Worm (Caenorhabditis elegans): ENCODE data around the gene col-162.

col-162 gene

DNA sequence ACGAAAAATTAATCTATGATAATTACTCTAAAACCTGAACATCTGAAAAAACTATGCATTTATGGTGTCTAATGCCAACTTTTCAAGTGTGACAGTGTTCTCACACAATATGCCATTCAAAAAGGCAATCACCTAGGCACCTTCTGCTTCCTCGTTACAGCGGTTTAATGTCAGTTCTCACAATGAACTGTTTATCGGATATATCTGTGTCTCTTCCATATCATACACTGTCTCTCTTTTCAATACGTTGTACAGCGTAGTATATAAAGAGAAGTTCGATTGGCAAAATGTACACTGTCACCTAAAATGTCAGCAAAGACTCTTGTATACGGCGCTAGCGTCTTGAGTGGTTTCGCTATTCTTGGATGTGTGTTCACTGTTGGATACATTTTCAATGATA lies at the start of gene col-162:
Gene col-162 (plus strand): TSS at position 301 of the 400 bp plus-strand sequence.
- TF ChIP-seq blmp-1 (tag; optimal IDR thresholded peaks at IDR 0.05; ENCODE audit: insufficient read depth) (no peak), crh-2 (tag; optimal IDR thresholded peaks at IDR 0.05) (no peak)

DNA sequence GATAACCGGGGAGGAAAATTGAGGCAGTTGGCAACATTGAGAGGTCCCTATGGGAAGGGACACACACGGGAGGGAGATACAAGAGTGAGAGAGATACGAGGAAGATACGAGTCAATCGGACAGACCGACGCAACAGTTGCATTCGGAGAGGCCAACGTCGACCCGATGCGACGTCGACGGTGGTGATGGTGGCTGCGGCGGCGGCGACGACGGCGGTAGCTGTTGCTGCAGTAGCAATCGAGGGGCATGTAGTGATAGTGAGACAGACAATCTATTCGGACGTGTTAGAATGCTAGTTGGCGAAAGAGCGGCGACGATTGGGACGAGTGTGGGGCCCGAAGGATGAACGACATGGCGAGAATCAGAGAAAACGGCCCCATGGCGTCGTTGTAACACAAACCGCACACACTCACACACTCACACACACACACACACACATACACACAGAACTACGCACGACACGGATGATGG lies 48.4 kb upstream of the col-162 start:
- TF ChIP-seq elt-3 (tag; optimal IDR thresholded peaks at IDR 0.05): no peak
- peak; percentile 72 for TF ChIP-seq F13H6.1 (tag; optimal IDR thresholded peaks at IDR 0.05)
- no peak for TF ChIP-seq nhr-23 (tag; optimal IDR thresholded peaks at IDR 0.05)
- TF ChIP-seq fos-1 (tag; optimal IDR thresholded peaks at IDR 0.05): no peak
- no peak for TF ChIP-seq unc-39 (tag; optimal IDR thresholded peaks at IDR 0.05)
- peak; percentile 2 for TF ChIP-seq sma-9 (GFP tag; optimal IDR thresholded peaks at IDR 0.05)
- no peak for TF ChIP-seq sma-9 (tag; optimal IDR thresholded peaks at IDR 0.05)
- TF ChIP-seq C34F6.9 (tag; optimal IDR thresholded peaks at IDR 0.05): peak; percentile 31
- peak; percentile 5 for TF ChIP-seq sma-3 (GFP tag; optimal IDR thresholded peaks at IDR 0.05)
- no peak for TF ChIP-seq lin-13 (GFP tag; optimal IDR thresholded peaks at IDR 0.05)
- TF ChIP-seq ama-1 (optimal IDR thresholded peaks at IDR 0.05): no peak
- TF ChIP-seq lsy-2 (tag; optimal IDR thresholded peaks at IDR 0.05): peak in 1 of 2 experiments; percentile 13
- peak; percentile 56 for TF ChIP-seq Y55F3AM.14 (GFP tag; optimal IDR thresholded peaks at IDR 0.05)
- TF ChIP-seq nhr-129 (tag; optimal IDR thresholded peaks at IDR 0.05): peak; percentile 28

DNA sequence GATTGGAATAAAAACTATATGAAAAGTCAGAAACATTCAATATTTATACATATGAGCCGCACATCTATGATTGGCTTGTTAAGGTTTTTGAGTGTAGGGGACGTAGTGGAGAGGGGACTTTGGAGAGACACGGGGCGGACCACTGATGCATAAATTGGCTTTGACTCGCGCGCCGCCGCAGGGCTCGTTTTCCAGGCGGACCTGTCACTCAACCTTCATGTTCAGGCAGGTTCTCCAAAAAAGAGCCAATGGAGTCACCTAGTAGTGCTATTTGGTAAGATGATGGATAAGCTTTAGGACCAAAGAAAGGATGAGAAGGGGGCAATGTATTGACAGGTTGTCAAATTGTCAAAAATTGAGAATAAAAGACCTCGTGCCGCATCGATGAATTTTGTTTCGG lies 46.8 kb upstream of the col-162 start:
- TF ChIP-seq fos-1 (tag; optimal IDR thresholded peaks at IDR 0.05) (no peak), R02D3.7 (tag; optimal IDR thresholded peaks at IDR 0.05) (no peak)

ce11 chrV:13396426-13396825 lies 45.3 kb upstream of the col-162 start:
- peak; percentile 17 for TF ChIP-seq nhr-129 (tag; optimal IDR thresholded peaks at IDR 0.05)
- peak; percentile 48 for TF ChIP-seq zag-1 (tag; optimal IDR thresholded peaks at IDR 0.05)
- TF ChIP-seq nhr-237 (tag; optimal IDR thresholded peaks at IDR 0.05): no peak
- no peak for TF ChIP-seq lin-13 (GFP tag; optimal IDR thresholded peaks at IDR 0.05)
- TF ChIP-seq Y55F3AM.14 (GFP tag; optimal IDR thresholded peaks at IDR 0.05): peak; percentile 39

ce11 chrV:13401669-13402068 lies 40.1 kb upstream of the col-162 start:
- TF ChIP-seq nhr-10 (tag; optimal IDR thresholded peaks at IDR 0.05): no peak
- TF ChIP-seq mdl-1 (tag; optimal IDR thresholded peaks at IDR 0.05): no peak
- TF ChIP-seq dmd-4 (tag; optimal IDR thresholded peaks at IDR 0.05): no peak
- TF ChIP-seq blmp-1 (tag; optimal IDR thresholded peaks at IDR 0.05; ENCODE audit: insufficient read depth): no peak
- TF ChIP-seq C34F6.9 (tag; optimal IDR thresholded peaks at IDR 0.05): no peak
- TF ChIP-seq F13H6.1 (tag; optimal IDR thresholded peaks at IDR 0.05): no peak
- TF ChIP-seq skn-1 (tag; optimal IDR thresholded peaks at IDR 0.05): no peak
- no peak for TF ChIP-seq sma-3 (GFP tag; optimal IDR thresholded peaks at IDR 0.05)
- TF ChIP-seq R02D3.7 (tag; optimal IDR thresholded peaks at IDR 0.05): no peak
- TF ChIP-seq nhr-6 (tag; optimal IDR thresholded peaks at IDR 0.05): no peak
- TF ChIP-seq ama-1 (optimal IDR thresholded peaks at IDR 0.05): no peak

DNA sequence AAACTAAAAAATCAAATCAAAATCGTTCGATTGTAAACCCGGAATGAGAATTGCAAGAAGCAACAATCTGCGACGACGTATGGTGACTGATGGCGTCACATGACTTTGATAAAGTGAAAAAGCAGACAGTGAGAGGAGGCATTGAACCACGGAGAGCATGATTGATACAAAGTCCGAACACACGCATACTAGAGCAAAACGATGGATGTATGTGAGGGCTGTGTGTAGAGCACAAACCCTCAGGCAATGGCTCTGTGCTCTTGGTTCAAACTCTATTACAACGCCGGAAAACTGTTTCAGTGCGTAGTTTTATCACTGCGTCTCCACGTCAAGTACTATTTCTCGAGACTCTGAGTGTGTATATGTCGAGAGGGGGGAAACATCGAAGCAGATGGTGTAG lies 39.2 kb upstream of the col-162 start:
- TF ChIP-seq sma-9 (GFP tag; optimal IDR thresholded peaks at IDR 0.05): peak; percentile 42
- no peak for TF ChIP-seq sma-9 (tag; optimal IDR thresholded peaks at IDR 0.05)
- no peak for TF ChIP-seq Y55F3AM.14 (GFP tag; optimal IDR thresholded peaks at IDR 0.05)
- TF ChIP-seq F13H6.1 (tag; optimal IDR thresholded peaks at IDR 0.05): peak; percentile 3
- peak; percentile 72 for TF ChIP-seq lin-39 (tag; optimal IDR thresholded peaks at IDR 0.05)
- no peak for TF ChIP-seq aly-2 (tag; optimal IDR thresholded peaks at IDR 0.05)
- peak; percentile 4 for TF ChIP-seq unc-55 (GFP tag; optimal IDR thresholded peaks at IDR 0.05)
- TF ChIP-seq ama-1 (optimal IDR thresholded peaks at IDR 0.05): no peak
- peak; percentile 80 for TF ChIP-seq nhr-129 (tag; optimal IDR thresholded peaks at IDR 0.05)
- TF ChIP-seq lsy-2 (tag; optimal IDR thresholded peaks at IDR 0.05): peak in 1 of 2 experiments; percentile 18
- peak; percentile 31 for TF ChIP-seq C34F6.9 (tag; optimal IDR thresholded peaks at IDR 0.05)

DNA sequence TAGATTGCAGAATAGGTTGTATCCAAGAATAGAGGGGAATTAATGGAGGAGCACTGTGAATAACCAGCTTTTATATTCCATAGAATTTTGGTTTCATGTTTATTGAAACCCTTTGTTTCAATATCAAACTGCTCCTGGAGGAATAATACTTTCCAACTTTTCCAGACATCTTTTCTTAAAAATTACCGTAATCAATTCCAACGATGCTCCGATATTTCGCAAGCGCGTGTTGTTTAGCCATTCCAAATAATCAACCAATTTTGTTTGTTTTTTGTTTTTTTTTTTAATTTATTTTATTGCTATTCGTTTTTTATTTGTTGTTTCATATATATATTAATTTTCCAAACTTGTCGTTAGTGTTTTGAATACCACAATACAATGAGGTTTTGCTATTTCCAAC lies 35.7 kb upstream of the col-162 start, which contains the start of gene cutl-1:
Gene cutl-1 (minus strand): TSS at position 83 of the 400 bp plus-strand sequence.
- TF ChIP-seq lin-39 (tag; optimal IDR thresholded peaks at IDR 0.05): no peak
- no peak for TF ChIP-seq aly-2 (tag; optimal IDR thresholded peaks at IDR 0.05)
- TF ChIP-seq lsy-2 (tag; optimal IDR thresholded peaks at IDR 0.05): peak in 1 of 2 experiments; percentile 32

Measured in whole organism, L2 larva.